Worm (Caenorhabditis elegans) whole organism, young adult: ENCODE data around the gene msp-63.
A peak's percentile ranks its signal among the peaks of the same experiment; 100 is the strongest.

ENCODE experiments used
- B0261.1 ChIP-seq: sonication (generic microtip); optimal IDR thresholded peaks from 2 replicates; lab custom pipeline; 2016; ENCODE audit warnings: mild to moderate bottlenecking, missing genetic modification characterization, moderate library complexity, missing compliant biosample characterization
- C06A6.2 ChIP-seq: fragments of 200-800 bp; sonication (Bioruptor generic); conservative IDR thresholded peaks from 2 replicates; pipeline ENCODE4 v1.3.6; 2022; ENCODE audit warnings: missing genetic modification characterization, missing compliant biosample characterization
- C17E4.6 ChIP-seq: fragments of 200-800 bp; sonication (Bioruptor generic); IDR thresholded peaks from 2 replicates; pipeline ENCODE4 v1.3.6; 2022; ENCODE audit warnings: missing genetic modification reagents, missing genetic modification characterization, missing compliant biosample characterization
- D2030.7 ChIP-seq: fragments of 200-800 bp; sonication (Bioruptor generic); IDR thresholded peaks from 2 replicates; pipeline ENCODE4 v1.3.6; 2022; ENCODE audit warnings: missing genetic modification reagents, missing genetic modification characterization, missing compliant biosample characterization
- F23B12.7 ChIP-seq: sonication (generic microtip); optimal IDR thresholded peaks from 2 replicates; lab custom pipeline; 2017; ENCODE audit warnings: missing genetic modification characterization, mild to moderate bottlenecking, missing compliant biosample characterization, antibody characterized with exemption, moderate library complexity; ENCODE audit not compliant: insufficient read depth
- F37B4.10 ChIP-seq: fragments of 200-800 bp; sonication (Bioruptor generic); IDR thresholded peaks from 2 replicates; pipeline ENCODE4 v1.3.6; 2022; ENCODE audit warnings: missing genetic modification characterization, missing compliant biosample characterization
- F49E8.2 ChIP-seq: sonication (generic microtip); optimal IDR thresholded peaks from 3 replicates; lab custom pipeline; 2017; ENCODE audit warnings: missing genetic modification characterization, mild to moderate bottlenecking, missing compliant biosample characterization, antibody characterized with exemption, moderate library complexity; ENCODE audit not compliant: insufficient read depth
- K11D2.4 ChIP-seq: fragments of 200-800 bp; sonication (Bioruptor generic); IDR thresholded peaks from 2 replicates; pipeline ENCODE4 v1.3.6; 2022; ENCODE audit warnings: missing genetic modification reagents, missing genetic modification characterization, missing compliant biosample characterization
- K12H6.12 ChIP-seq: fragments of 200-800 bp; sonication (Bioruptor generic); optimal IDR thresholded peaks from 2 replicates; lab custom pipeline; 2018; ENCODE audit warnings: mild to moderate bottlenecking, missing genetic modification characterization, missing compliant biosample characterization
- Y53F4B.3 ChIP-seq: fragments of 200-800 bp; sonication (Bioruptor generic); IDR thresholded peaks from 2 replicates; pipeline ENCODE4 v1.3.6; 2022; ENCODE audit warnings: missing genetic modification reagents, missing genetic modification characterization, missing compliant biosample characterization
- Y56A3A.18 ChIP-seq: fragments of 200-800 bp; sonication (Bioruptor generic); IDR thresholded peaks from 2 replicates; pipeline ENCODE4 v1.3.6; 2022; ENCODE audit warnings: missing genetic modification reagents, missing genetic modification characterization, missing compliant biosample characterization
- Y67H2A.10 ChIP-seq: fragments of 200-800 bp; sonication (Bioruptor generic); conservative IDR thresholded peaks from 2 replicates; pipeline ENCODE4 v1.3.6; 2022; ENCODE audit warnings: missing genetic modification reagents, missing genetic modification characterization, missing compliant biosample characterization
- Y95B8A.8 ChIP-seq: fragments of 200-800 bp; sonication (Bioruptor generic); IDR thresholded peaks from 2 replicates; pipeline ENCODE4 v1.3.6; 2022; ENCODE audit warnings: missing genetic modification reagents, missing genetic modification characterization, missing compliant biosample characterization
- akir-1 ChIP-seq: fragments of 200-800 bp; sonication (Bioruptor generic); optimal IDR thresholded peaks from 2 replicates; lab custom pipeline; 2018; ENCODE audit warnings: mild to moderate bottlenecking, missing genetic modification characterization, moderate library complexity, missing compliant biosample characterization
- aptf-3 ChIP-seq: fragments of 200-800 bp; sonication (Bioruptor generic); IDR thresholded peaks from 2 replicates; pipeline ENCODE4 v1.3.6; 2022; ENCODE audit warnings: missing genetic modification characterization, missing compliant biosample characterization
- atf-7 ChIP-seq: sonication (generic microtip); optimal IDR thresholded peaks from 2 replicates; lab custom pipeline; 2017; ENCODE audit warnings: mild to moderate bottlenecking, missing genetic modification characterization, missing compliant biosample characterization
- attf-3 ChIP-seq: fragments of 200-800 bp; sonication (Bioruptor generic); conservative IDR thresholded peaks from 2 replicates; pipeline ENCODE4 v1.3.6; 2022; ENCODE audit warnings: missing genetic modification reagents, missing genetic modification characterization, missing compliant biosample characterization
- attf-5 ChIP-seq: fragments of 200-800 bp; sonication (Bioruptor generic); optimal IDR thresholded peaks from 2 replicates; lab custom pipeline; 2018; ENCODE audit warnings: mild to moderate bottlenecking, missing genetic modification characterization, missing compliant biosample characterization
- attf-6 ChIP-seq: fragments of 200-800 bp; sonication (Bioruptor generic); IDR thresholded peaks from 2 replicates; pipeline ENCODE4 v1.3.6; 2022; ENCODE audit warnings: missing genetic modification reagents, missing genetic modification characterization, missing compliant biosample characterization
- ceh-40 ChIP-seq: fragments of 200-800 bp; sonication (Bioruptor generic); IDR thresholded peaks from 2 replicates; pipeline ENCODE4 v1.3.6; 2022; ENCODE audit warnings: missing genetic modification characterization, missing compliant biosample characterization
- ceh-91 ChIP-seq: fragments of 200-800 bp; sonication (Bioruptor generic); IDR thresholded peaks from 2 replicates; pipeline ENCODE4 v1.3.6; 2022; ENCODE audit warnings: missing genetic modification reagents, missing genetic modification characterization, missing compliant biosample characterization
- chd-7 ChIP-seq: sonication (generic microtip); optimal IDR thresholded peaks from 2 replicates; lab custom pipeline; 2016; ENCODE audit warnings: mild to moderate bottlenecking, missing genetic modification characterization, moderate library complexity, missing compliant biosample characterization
- efl-1 ChIP-seq: fragments of 150-350 bp; optimal IDR thresholded peaks from 2 replicates; lab custom pipeline; 2014; ENCODE audit warnings: missing biosample characterization, missing genetic modification reagents, missing genetic modification characterization
- egrh-3 ChIP-seq: fragments of 200-800 bp; sonication (Bioruptor generic); IDR thresholded peaks from 2 replicates; pipeline ENCODE4 v1.3.6; 2022; ENCODE audit warnings: missing genetic modification reagents, missing genetic modification characterization, missing compliant biosample characterization
- ekl-4 ChIP-seq: fragments of 200-800 bp; sonication (Bioruptor generic); IDR thresholded peaks from 2 replicates; pipeline ENCODE4 v1.3.6; 2022; ENCODE audit warnings: missing genetic modification reagents, missing genetic modification characterization, missing compliant biosample characterization
- ets-4 ChIP-seq: fragments of 200-800 bp; sonication (Bioruptor generic); optimal IDR thresholded peaks from 2 replicates; lab custom pipeline; 2018; ENCODE audit warnings: mild to moderate bottlenecking, missing genetic modification characterization, missing compliant biosample characterization
- fkh-3 ChIP-seq: sonication (generic microtip); optimal IDR thresholded peaks from 2 replicates; lab custom pipeline; 2016; ENCODE audit warnings: mild to moderate bottlenecking, missing genetic modification characterization, missing compliant biosample characterization
- hlh-12 ChIP-seq: sonication (generic microtip); optimal IDR thresholded peaks from 2 replicates; lab custom pipeline; 2016; ENCODE audit warnings: missing genetic modification characterization, missing compliant biosample characterization
- let-607 ChIP-seq, 2 experiments: fragments of 200-800 bp in 1 of 2; sonication (Bioruptor generic) in 1 of 2; sonication (generic microtip) in 1 of 2; optimal IDR thresholded peaks; 2 replicates each; lab custom pipeline; 2016 to 2018; ENCODE audit warnings: mild to moderate bottlenecking in 2 of 2, missing compliant biosample characterization in 2 of 2, missing genetic modification characterization in 2 of 2, moderate library complexity in 2 of 2, missing genotype in 1 of 2
- lin-54 ChIP-seq: fragments of 200-800 bp; sonication (Bioruptor generic); optimal IDR thresholded peaks from 2 replicates; lab custom pipeline; 2018; ENCODE audit warnings: mild to moderate bottlenecking, missing genetic modification characterization, missing compliant biosample characterization
- lir-1 ChIP-seq: fragments of 200-800 bp; sonication (Bioruptor generic); conservative IDR thresholded peaks from 2 replicates; pipeline ENCODE4 v1.3.6; 2022; ENCODE audit warnings: missing genetic modification reagents, missing genetic modification characterization, missing compliant biosample characterization
- lsl-1 ChIP-seq: fragments of 200-800 bp; sonication (Bioruptor generic); optimal IDR thresholded peaks from 2 replicates; lab custom pipeline; 2018; ENCODE audit warnings: mild to moderate bottlenecking, missing genetic modification characterization, moderate library complexity, missing compliant biosample characterization
- madf-10 ChIP-seq: sonication (generic microtip); optimal IDR thresholded peaks from 2 replicates; lab custom pipeline; 2016; ENCODE audit warnings: mild to moderate bottlenecking, missing genetic modification characterization, missing compliant biosample characterization
- madf-8 ChIP-seq: fragments of 200-800 bp; sonication (Bioruptor generic); conservative IDR thresholded peaks from 2 replicates; pipeline ENCODE4 v1.3.6; 2022; ENCODE audit warnings: missing genetic modification reagents, missing genetic modification characterization, missing compliant biosample characterization
- nfyb-1 ChIP-seq: fragments of 200-800 bp; sonication (Bioruptor generic); IDR thresholded peaks from 2 replicates; pipeline ENCODE4 v1.3.6; 2022; ENCODE audit warnings: missing genetic modification reagents, missing genetic modification characterization, missing compliant biosample characterization
- nhr-120 ChIP-seq: fragments of 200-800 bp; sonication (Bioruptor generic); IDR thresholded peaks from 2 replicates; pipeline ENCODE4 v1.3.6; 2022; ENCODE audit warnings: missing genetic modification characterization, missing compliant biosample characterization
- nhr-179 ChIP-seq: sonication (generic microtip); optimal IDR thresholded peaks from 2 replicates; lab custom pipeline; 2016; ENCODE audit warnings: mild to moderate bottlenecking, missing genetic modification characterization, missing compliant biosample characterization
- nhr-27 ChIP-seq: fragments of 200-800 bp; sonication (Bioruptor generic); optimal IDR thresholded peaks from 2 replicates; lab custom pipeline; 2018; ENCODE audit warnings: mild to moderate bottlenecking, missing genetic modification characterization, moderate library complexity, missing compliant biosample characterization
- pbrm-1 ChIP-seq: fragments of 200-800 bp; sonication (Bioruptor generic); IDR thresholded peaks from 2 replicates; pipeline ENCODE4 v1.3.6; 2022; ENCODE audit warnings: missing genetic modification reagents, missing genetic modification characterization, missing compliant biosample characterization
- pha-4 ChIP-seq: fragments of 150-350 bp; sonication (generic microtip); optimal IDR thresholded peaks from 2 replicates; lab custom pipeline; 2014; ENCODE audit warnings: missing biosample characterization, missing genetic modification reagents, missing genetic modification characterization
- rcor-1 ChIP-seq: fragments of 200-800 bp; sonication (Bioruptor generic); IDR thresholded peaks from 2 replicates; pipeline ENCODE4 v1.3.6; 2022; ENCODE audit warnings: missing genetic modification reagents, missing genetic modification characterization, missing compliant biosample characterization
- sdz-38 ChIP-seq: sonication (generic microtip); optimal IDR thresholded peaks from 2 replicates; lab custom pipeline; 2016; ENCODE audit warnings: missing genotype, missing genetic modification characterization, missing compliant biosample characterization
- tbp1 ChIP-seq: fragments of 200-800 bp; sonication (Bioruptor generic); optimal IDR thresholded peaks from 2 replicates; lab custom pipeline; 2018; ENCODE audit warnings: mild to moderate bottlenecking, missing genetic modification characterization, missing compliant biosample characterization
- zfh-2 ChIP-seq: fragments of 200-800 bp; sonication (Bioruptor generic); conservative IDR thresholded peaks from 2 replicates; pipeline ENCODE4 v1.3.6; 2022; ENCODE audit warnings: missing genetic modification reagents, missing genetic modification characterization, missing compliant biosample characterization
- ztf-18 ChIP-seq: sonication (generic microtip); optimal IDR thresholded peaks from 2 replicates; lab custom pipeline; 2016; ENCODE audit warnings: missing genotype, mild to moderate bottlenecking, missing genetic modification characterization, missing compliant biosample characterization
- ztf-22 ChIP-seq: fragments of 200-800 bp; sonication (Bioruptor generic); optimal IDR thresholded peaks from 2 replicates; lab custom pipeline; 2018; ENCODE audit warnings: mild to moderate bottlenecking, missing genetic modification characterization, moderate library complexity, missing compliant biosample characterization
- ztf-28 ChIP-seq: fragments of 200-800 bp; sonication (Bioruptor generic); IDR thresholded peaks from 2 replicates; pipeline ENCODE4 v1.3.6; 2022; ENCODE audit warnings: missing genetic modification reagents, missing genetic modification characterization, missing compliant biosample characterization
- ztf-3 ChIP-seq: fragments of 200-800 bp; sonication (Bioruptor generic); optimal IDR thresholded peaks from 2 replicates; lab custom pipeline; 2018; ENCODE audit warnings: mild to moderate bottlenecking, missing genetic modification characterization, missing compliant biosample characterization
- ztf-6 ChIP-seq: fragments of 200-800 bp; sonication (Bioruptor generic); IDR thresholded peaks from 2 replicates; pipeline ENCODE4 v1.3.6; 2022; ENCODE audit warnings: missing genetic modification reagents, missing genetic modification characterization, missing compliant biosample characterization

Gene msp-63

ce11 chrII:5844694-5845129 is 47.5 kb upstream of the msp-63 start (continued):
- peak; percentile 84 for TF ChIP-seq attf-3 (GFP tag; lab: Robert Waterston, UW)
- TF ChIP-seq nhr-27 (tag; lab: Kevin White, UChicago): peak; percentile 93
- peak; percentile 99 for TF ChIP-seq C17E4.6 (GFP tag; lab: Robert Waterston, UW)
- TF ChIP-seq zfh-2: peak; percentile 97
- peak; percentile 95 for TF ChIP-seq attf-5 (GFP tag; lab: Kevin White, UChicago)
- peak; percentile 84 for TF ChIP-seq lsl-1 (GFP tag; lab: Kevin White, UChicago)
- peak; percentile 94 for TF ChIP-seq ztf-28 (GFP tag; lab: Robert Waterston, UW)
- peak; percentile 99 for TF ChIP-seq ekl-4 (GFP tag; lab: Robert Waterston, UW)
- peak; percentile 98 for TF ChIP-seq ztf-22 (GFP tag; lab: Kevin White, UChicago)
- peak; percentile 94 for TF ChIP-seq lir-1 (GFP tag; lab: Robert Waterston, UW)
- peak; percentile 59 for TF ChIP-seq sdz-38 (tag; lab: Kevin White, UChicago)
- peak; percentile 81 for TF ChIP-seq aptf-3 (GFP tag; lab: Robert Waterston, UW)
- peak; percentile 98 for TF ChIP-seq F23B12.7 (tag; lab: Kevin White, UChicago)
- peak; percentile 99 for TF ChIP-seq C06A6.2 (GFP tag; lab: Robert Waterston, UW)
- TF ChIP-seq ztf-6 (GFP tag; lab: Robert Waterston, UW): peak; percentile 95
- TF ChIP-seq hlh-12 (tag; lab: Kevin White, UChicago): peak; percentile 2
- TF ChIP-seq pha-4 (tag; lab: Kevin White, UChicago): peak; percentile 99
- TF ChIP-seq nhr-120 (GFP tag; lab: Robert Waterston, UW): peak; percentile 93
- peak; percentile 58 for TF ChIP-seq B0261.1
- peak; percentile 97 for TF ChIP-seq F49E8.2 (tag; lab: Kevin White, UChicago)
- TF ChIP-seq Y53F4B.3 (GFP tag; lab: Robert Waterston, UW): peak; percentile 81
- TF ChIP-seq efl-1: peak; percentile 49
- peak; percentile 99 for TF ChIP-seq nfyb-1 (GFP tag; lab: Robert Waterston, UW)
- TF ChIP-seq pbrm-1 (GFP tag; lab: Robert Waterston, UW): peak; percentile 100
- TF ChIP-seq K11D2.4: peak; percentile 98
- peak; percentile 83 to 94 for TF ChIP-seq let-607 (tag; optimal IDR thresholded peaks at IDR 0.05; lab: Kevin White, UChicago)
- peak; percentile 99 for TF ChIP-seq rcor-1 (GFP tag; lab: Robert Waterston, UW)
- peak; percentile 99 for TF ChIP-seq K12H6.12 (tag; lab: Kevin White, UChicago)
- TF ChIP-seq ceh-91 (GFP tag; lab: Robert Waterston, UW): peak; percentile 76
- TF ChIP-seq Y67H2A.10 (GFP tag; lab: Robert Waterston, UW): peak; percentile 90
- peak; percentile 98 for TF ChIP-seq atf-7 (tag; lab: Kevin White, UChicago)
- peak; percentile 99 for TF ChIP-seq D2030.7
- TF ChIP-seq F37B4.10: peak; percentile 93; the same call in 1 of the 2 replicates
- TF ChIP-seq ets-4: peak; percentile 94
- TF ChIP-seq attf-6 (GFP tag; lab: Robert Waterston, UW): peak; percentile 100
- TF ChIP-seq ceh-40 (GFP tag; lab: Robert Waterston, UW): peak; percentile 80
- TF ChIP-seq ztf-3 (GFP tag; lab: Kevin White, UChicago): peak; percentile 96
- peak; percentile 88 for TF ChIP-seq ztf-18 (tag; lab: Kevin White, UChicago)
- peak; percentile 86 for TF ChIP-seq fkh-3
- peak; percentile 96 for TF ChIP-seq lin-54
- peak; percentile 84 for TF ChIP-seq madf-8 (GFP tag; lab: Robert Waterston, UW)
- peak; percentile 84 for TF ChIP-seq tbp1
- TF ChIP-seq Y56A3A.18 (GFP tag; lab: Robert Waterston, UW): peak; percentile 98
- peak; percentile 84 for TF ChIP-seq egrh-3 (GFP tag; lab: Robert Waterston, UW)
- TF ChIP-seq nhr-179 (tag; lab: Kevin White, UChicago): peak; percentile 78
- peak; percentile 83 for TF ChIP-seq akir-1 (GFP tag; lab: Kevin White, UChicago)
- TF ChIP-seq chd-7 (tag; lab: Kevin White, UChicago): peak; percentile 100
- TF ChIP-seq madf-10 (tag; lab: Kevin White, UChicago): peak; percentile 97
- TF ChIP-seq Y95B8A.8 (GFP tag; lab: Robert Waterston, UW): peak; percentile 98
